Worm (Caenorhabditis elegans) whole organism, young adult: Measurements from ENCODE around the gene F44F4.3.

Experiments
- B0035.1 ChIP-seq: sonication (generic microtip); optimal IDR thresholded peaks from 2 replicates; lab custom pipeline; 2016; ENCODE audit warnings: missing genetic modification characterization, mild to moderate bottlenecking, missing compliant biosample characterization, missing genotype, missing genetic modification reagents
- B0261.1 ChIP-seq: sonication (generic microtip); optimal IDR thresholded peaks from 2 replicates; lab custom pipeline; 2016; ENCODE audit warnings: mild to moderate bottlenecking, missing genetic modification characterization, moderate library complexity, missing compliant biosample characterization
- B0336.3 ChIP-seq: fragments of 200-800 bp; sonication (Bioruptor generic); IDR thresholded peaks from 2 replicates; pipeline ENCODE4 v1.3.6; 2022; ENCODE audit warnings: missing genetic modification characterization, missing compliant biosample characterization
- F10E7.11 ChIP-seq: sonication (generic microtip); optimal IDR thresholded peaks from 2 replicates; lab custom pipeline; 2017; ENCODE audit warnings: mild to moderate bottlenecking, missing genetic modification characterization, moderate library complexity, missing compliant biosample characterization
- F22D6.2 ChIP-seq: sonication (generic microtip); optimal IDR thresholded peaks from 2 replicates; lab custom pipeline; 2016; ENCODE audit warnings: mild to moderate bottlenecking, missing genetic modification characterization, missing compliant biosample characterization
- F33H1.4 ChIP-seq: fragments of 200-800 bp; sonication (Bioruptor generic); IDR thresholded peaks from 2 replicates; pipeline ENCODE4 v1.3.6; 2022; ENCODE audit warnings: missing genetic modification reagents, missing genetic modification characterization, missing compliant biosample characterization
- F55B11.4 ChIP-seq: sonication (generic microtip); optimal IDR thresholded peaks from 2 replicates; lab custom pipeline; 2016; ENCODE audit warnings: missing compliant biosample characterization, missing genetic modification characterization, borderline replicate concordance; ENCODE audit not compliant: insufficient read depth
- T07F8.4 ChIP-seq: sonication (generic microtip); optimal IDR thresholded peaks from 2 replicates; lab custom pipeline; 2016; ENCODE audit warnings: mild to moderate bottlenecking, missing genetic modification characterization, moderate library complexity, missing compliant biosample characterization
- T26A5.8 ChIP-seq: sonication (generic microtip); optimal IDR thresholded peaks from 2 replicates; lab custom pipeline; 2016; ENCODE audit warnings: missing genetic modification characterization, missing compliant biosample characterization
- Y53F4B.3 ChIP-seq: fragments of 200-800 bp; sonication (Bioruptor generic); IDR thresholded peaks from 2 replicates; pipeline ENCODE4 v1.3.6; 2022; ENCODE audit warnings: missing genetic modification reagents, missing genetic modification characterization, missing compliant biosample characterization
- Y67H2A.10 ChIP-seq: fragments of 200-800 bp; sonication (Bioruptor generic); conservative IDR thresholded peaks from 2 replicates; pipeline ENCODE4 v1.3.6; 2022; ENCODE audit warnings: missing genetic modification reagents, missing genetic modification characterization, missing compliant biosample characterization
- Y79H2A.3 ChIP-seq: fragments of 200-800 bp; sonication (Bioruptor generic); conservative IDR thresholded peaks from 2 replicates; pipeline ENCODE4 v1.3.6; 2022; ENCODE audit warnings: missing genetic modification reagents, missing genetic modification characterization, missing compliant biosample characterization
- Y95B8A.8 ChIP-seq: fragments of 200-800 bp; sonication (Bioruptor generic); IDR thresholded peaks from 2 replicates; pipeline ENCODE4 v1.3.6; 2022; ENCODE audit warnings: missing genetic modification reagents, missing genetic modification characterization, missing compliant biosample characterization
- ZK185.1 ChIP-seq: sonication (generic microtip); optimal IDR thresholded peaks from 2 replicates; lab custom pipeline; 2016; ENCODE audit warnings: mild to moderate bottlenecking, missing genetic modification characterization, missing compliant biosample characterization; ENCODE audit not compliant: poor library complexity, severe bottlenecking
- atf-7 ChIP-seq: sonication (generic microtip); optimal IDR thresholded peaks from 2 replicates; lab custom pipeline; 2017; ENCODE audit warnings: mild to moderate bottlenecking, missing genetic modification characterization, missing compliant biosample characterization
- attf-5 ChIP-seq: fragments of 200-800 bp; sonication (Bioruptor generic); optimal IDR thresholded peaks from 2 replicates; lab custom pipeline; 2018; ENCODE audit warnings: mild to moderate bottlenecking, missing genetic modification characterization, missing compliant biosample characterization
- attf-6 ChIP-seq: fragments of 200-800 bp; sonication (Bioruptor generic); IDR thresholded peaks from 2 replicates; pipeline ENCODE4 v1.3.6; 2022; ENCODE audit warnings: missing genetic modification reagents, missing genetic modification characterization, missing compliant biosample characterization
- bed-1 ChIP-seq: fragments of 200-800 bp; sonication (Bioruptor generic); IDR thresholded peaks from 2 replicates; pipeline ENCODE4 v1.3.6; 2022; ENCODE audit warnings: missing genetic modification reagents, missing genetic modification characterization, missing compliant biosample characterization
- cebp-2 ChIP-seq: fragments of 200-800 bp; sonication (Bioruptor generic); IDR thresholded peaks from 2 replicates; pipeline ENCODE4 v1.3.6; 2022; ENCODE audit warnings: missing genetic modification characterization, missing compliant biosample characterization
- ceh-100 ChIP-seq: fragments of 200-800 bp; sonication (Bioruptor generic); IDR thresholded peaks from 2 replicates; pipeline ENCODE4 v1.3.6; 2022; ENCODE audit warnings: missing genetic modification reagents, missing genetic modification characterization, missing compliant biosample characterization
- chd-7 ChIP-seq: sonication (generic microtip); optimal IDR thresholded peaks from 2 replicates; lab custom pipeline; 2016; ENCODE audit warnings: mild to moderate bottlenecking, missing genetic modification characterization, moderate library complexity, missing compliant biosample characterization
- die-1 ChIP-seq: sonication (generic microtip); optimal IDR thresholded peaks from 2 replicates; lab custom pipeline; 2016; ENCODE audit warnings: missing genotype, mild to moderate bottlenecking, missing genetic modification characterization, missing compliant biosample characterization
- dox-1 ChIP-seq: fragments of 200-800 bp; sonication (Bioruptor generic); IDR thresholded peaks from 2 replicates; pipeline ENCODE4 v1.3.6; 2022; ENCODE audit warnings: missing genetic modification reagents, missing genetic modification characterization, missing compliant biosample characterization
- egl-18 ChIP-seq: fragments of 200-800 bp; sonication (Bioruptor generic); IDR thresholded peaks from 2 replicates; pipeline ENCODE4 v1.3.6; 2022; ENCODE audit warnings: missing genetic modification reagents, missing genetic modification characterization, missing compliant biosample characterization
- ets-4 ChIP-seq: fragments of 200-800 bp; sonication (Bioruptor generic); optimal IDR thresholded peaks from 2 replicates; lab custom pipeline; 2018; ENCODE audit warnings: mild to moderate bottlenecking, missing genetic modification characterization, missing compliant biosample characterization
- hmg-1.2 ChIP-seq: fragments of 200-800 bp; sonication (Bioruptor generic); IDR thresholded peaks from 2 replicates; pipeline ENCODE4 v1.3.6; 2022; ENCODE audit warnings: missing genetic modification reagents, missing genetic modification characterization, missing compliant biosample characterization
- lag-1 ChIP-seq: fragments of 200-800 bp; sonication (Bioruptor generic); IDR thresholded peaks from 2 replicates; pipeline ENCODE4 v1.3.6; 2022; ENCODE audit warnings: missing genetic modification reagents, missing genetic modification characterization, missing compliant biosample characterization
- let-526 ChIP-seq: fragments of 200-800 bp; sonication (Bioruptor generic); IDR thresholded peaks from 2 replicates; pipeline ENCODE4 v1.3.6; 2022; ENCODE audit warnings: missing genetic modification reagents, missing genetic modification characterization, missing compliant biosample characterization
- lin-40 ChIP-seq: sonication (generic microtip); optimal IDR thresholded peaks from 2 replicates; lab custom pipeline; 2016; ENCODE audit warnings: missing genetic modification characterization, mild to moderate bottlenecking, missing compliant biosample characterization, missing genotype, missing genetic modification reagents
- lir-1 ChIP-seq: fragments of 200-800 bp; sonication (Bioruptor generic); conservative IDR thresholded peaks from 2 replicates; pipeline ENCODE4 v1.3.6; 2022; ENCODE audit warnings: missing genetic modification reagents, missing genetic modification characterization, missing compliant biosample characterization
- lsy-27 ChIP-seq: sonication (generic microtip); optimal IDR thresholded peaks from 2 replicates; lab custom pipeline; 2017; ENCODE audit warnings: missing genetic modification characterization, mild to moderate bottlenecking, missing compliant biosample characterization, antibody characterized with exemption, missing genotype, borderline replicate concordance; ENCODE audit not compliant: insufficient read depth
- madf-3 ChIP-seq: fragments of 200-800 bp; sonication (Bioruptor generic); IDR thresholded peaks from 2 replicates; pipeline ENCODE4 v1.3.6; 2022; ENCODE audit warnings: missing genetic modification reagents, missing genetic modification characterization, missing compliant biosample characterization
- madf-8 ChIP-seq: fragments of 200-800 bp; sonication (Bioruptor generic); conservative IDR thresholded peaks from 2 replicates; pipeline ENCODE4 v1.3.6; 2022; ENCODE audit warnings: missing genetic modification reagents, missing genetic modification characterization, missing compliant biosample characterization
- nfya-2 ChIP-seq: fragments of 200-800 bp; sonication (Bioruptor generic); IDR thresholded peaks from 2 replicates; pipeline ENCODE4 v1.3.6; 2022; ENCODE audit warnings: missing genetic modification reagents, missing genetic modification characterization, missing compliant biosample characterization
- nfyb-1 ChIP-seq: fragments of 200-800 bp; sonication (Bioruptor generic); IDR thresholded peaks from 2 replicates; pipeline ENCODE4 v1.3.6; 2022; ENCODE audit warnings: missing genetic modification reagents, missing genetic modification characterization, missing compliant biosample characterization
- nhr-179 ChIP-seq: sonication (generic microtip); optimal IDR thresholded peaks from 2 replicates; lab custom pipeline; 2016; ENCODE audit warnings: mild to moderate bottlenecking, missing genetic modification characterization, missing compliant biosample characterization
- nhr-90 ChIP-seq: sonication (generic microtip); optimal IDR thresholded peaks from 2 replicates; lab custom pipeline; 2016; ENCODE audit warnings: missing genotype, mild to moderate bottlenecking, missing genetic modification characterization, missing compliant biosample characterization
- repo-1 ChIP-seq: sonication (generic microtip); optimal IDR thresholded peaks from 2 replicates; lab custom pipeline; 2017; ENCODE audit warnings: mild to moderate bottlenecking, missing genetic modification characterization, missing compliant biosample characterization
- sdz-38 ChIP-seq: sonication (generic microtip); optimal IDR thresholded peaks from 2 replicates; lab custom pipeline; 2016; ENCODE audit warnings: missing genotype, missing genetic modification characterization, missing compliant biosample characterization
- tbp1 ChIP-seq: fragments of 200-800 bp; sonication (Bioruptor generic); optimal IDR thresholded peaks from 2 replicates; lab custom pipeline; 2018; ENCODE audit warnings: mild to moderate bottlenecking, missing genetic modification characterization, missing compliant biosample characterization
- tbx-9 ChIP-seq: sonication (generic microtip); optimal IDR thresholded peaks from 2 replicates; lab custom pipeline; 2016; ENCODE audit warnings: borderline replicate concordance, missing genetic modification characterization, inconsistent platforms, missing compliant biosample characterization
- unc-130 ChIP-seq: sonication (generic microtip); optimal IDR thresholded peaks from 2 replicates; lab custom pipeline; 2016; ENCODE audit warnings: missing genetic modification reagents, missing genetic modification characterization, missing compliant biosample characterization
- unc-62 ChIP-seq: fragments of 150-350 bp; optimal IDR thresholded peaks from 2 replicates; lab custom pipeline; 2014; ENCODE audit warnings: missing biosample characterization, missing genetic modification reagents, missing genetic modification characterization
- xnd-1 ChIP-seq: sonication (generic microtip); optimal IDR thresholded peaks from 2 replicates; lab custom pipeline; 2016; ENCODE audit warnings: missing genotype, missing genetic modification reagents, missing genetic modification characterization, missing compliant biosample characterization
- zim-3 ChIP-seq: sonication (generic microtip); optimal IDR thresholded peaks from 2 replicates; lab custom pipeline; 2017; ENCODE audit warnings: mild to moderate bottlenecking, missing genetic modification characterization, moderate library complexity, missing compliant biosample characterization
- ztf-22 ChIP-seq: fragments of 200-800 bp; sonication (Bioruptor generic); optimal IDR thresholded peaks from 2 replicates; lab custom pipeline; 2018; ENCODE audit warnings: mild to moderate bottlenecking, missing genetic modification characterization, moderate library complexity, missing compliant biosample characterization
- ztf-26 ChIP-seq: sonication (generic microtip); optimal IDR thresholded peaks from 2 replicates; lab custom pipeline; 2017; ENCODE audit warnings: missing genetic modification characterization, missing compliant biosample characterization
- ztf-6 ChIP-seq: fragments of 200-800 bp; sonication (Bioruptor generic); IDR thresholded peaks from 2 replicates; pipeline ENCODE4 v1.3.6; 2022; ENCODE audit warnings: missing genetic modification reagents, missing genetic modification characterization, missing compliant biosample characterization

The F44F4.3 gene

ce11 chrII:10840067-10840466, 45.7 kb downstream of the F44F4.3 start:
- TF ChIP-seq F55B11.4 (tag; lab: Kevin White, UChicago) (no peak), unc-130 (peak; percentile 10), B0261.1 (tag; lab: Kevin White, UChicago) (peak; percentile 94), sdz-38 (no peak), Y53F4B.3 (GFP tag; lab: Robert Waterston, UW) (no peak), xnd-1 (tag; lab: Kevin White, UChicago) (no peak), B0336.3 (peak; percentile 81), ets-4 (peak; percentile 44), zim-3 (tag; lab: Kevin White, UChicago) (peak; percentile 90), repo-1 (tag; lab: Kevin White, UChicago) (peak; percentile 87), dox-1 (GFP tag; lab: Robert Waterston, UW) (peak; percentile 88), T07F8.4 (tag; lab: Kevin White, UChicago) (peak; percentile 75), T26A5.8 (tag; lab: Kevin White, UChicago) (peak; percentile 57), ceh-100 (GFP tag; lab: Robert Waterston, UW) (peak; percentile 79), atf-7 (peak; percentile 82), F33H1.4 (GFP tag; lab: Robert Waterston, UW) (peak; percentile 63), tbx-9 (peak; percentile 38), lsy-27 (tag; lab: Kevin White, UChicago) (peak; percentile 79), F10E7.11 (tag; lab: Kevin White, UChicago) (no peak), bed-1 (GFP tag; lab: Robert Waterston, UW) (no peak), Y67H2A.10 (GFP tag; lab: Robert Waterston, UW) (0 out of 2 replicates have a peak, but pooled peaks have one; percentile 18), attf-6 (GFP tag; lab: Robert Waterston, UW) (peak; percentile 34; the same call in 1 of the 2 replicates), ZK185.1 (tag; lab: Kevin White, UChicago) (peak; percentile 91), lir-1 (GFP tag; lab: Robert Waterston, UW) (peak; percentile 58; the same call in 1 of the 2 replicates), nfyb-1 (GFP tag; lab: Robert Waterston, UW) (peak; percentile 91), chd-7 (tag; lab: Kevin White, UChicago) (peak; percentile 84), cebp-2 (GFP tag; lab: Robert Waterston, UW) (peak; percentile 74; the same call in 1 of the 2 replicates), madf-8 (GFP tag; lab: Robert Waterston, UW) (peak; percentile 45), Y95B8A.8 (GFP tag; lab: Robert Waterston, UW) (peak; percentile 78; the same call in 1 of the 2 replicates), hmg-1.2 (GFP tag; lab: Robert Waterston, UW) (peak; percentile 76), ztf-22 (GFP tag; lab: Kevin White, UChicago) (no peak), Y79H2A.3 (GFP tag; lab: Robert Waterston, UW) (0 out of 2 replicates have a peak, but pooled peaks have one; percentile 29), nfya-2 (GFP tag; lab: Robert Waterston, UW) (no peak), let-526 (GFP tag; lab: Robert Waterston, UW) (peak; percentile 85), ztf-6 (0 out of 2 replicates have a peak, but pooled peaks have one; percentile 60), lin-40 (tag; lab: Kevin White, UChicago) (peak; percentile 78), lag-1 (no peak), unc-62 (GFP tag; lab: Kevin White, UChicago) (no peak), F22D6.2 (tag; lab: Kevin White, UChicago) (peak; percentile 60), B0035.1 (tag; lab: Kevin White, UChicago) (peak; percentile 48), tbp1 (GFP tag; lab: Kevin White, UChicago) (peak; percentile 99), nhr-179 (tag; lab: Kevin White, UChicago) (no peak), nhr-90 (peak; percentile 90), die-1 (tag; lab: Kevin White, UChicago) (peak; percentile 94), madf-3 (peak; percentile 60; the same call in 1 of the 2 replicates), attf-5 (GFP tag; lab: Kevin White, UChicago) (peak; percentile 82), egl-18 (GFP tag; lab: Robert Waterston, UW) (0 out of 2 replicates have a peak, but pooled peaks have one; percentile 66), ztf-26 (peak; percentile 79)
